Fruit fly (Drosophila melanogaster) Kc167 (cell line): ENCODE data around the gene COX5BL.

Source experiments
- Myc ChIP-seq: fragments of >200 bp; optimal IDR thresholded peaks from 2 replicates; lab custom pipeline; 2017; ENCODE audit warnings: missing external identifiers
- psq ChIP-seq: fragments of >200 bp; optimal IDR thresholded peaks from 2 replicates; lab custom pipeline; 2017; ENCODE audit warnings: missing external identifiers
- ttk ChIP-seq: sonication (Bioruptor generic); optimal IDR thresholded peaks from 2 replicates; lab custom pipeline; 2017; ENCODE audit warnings: missing external identifiers

DNA sequence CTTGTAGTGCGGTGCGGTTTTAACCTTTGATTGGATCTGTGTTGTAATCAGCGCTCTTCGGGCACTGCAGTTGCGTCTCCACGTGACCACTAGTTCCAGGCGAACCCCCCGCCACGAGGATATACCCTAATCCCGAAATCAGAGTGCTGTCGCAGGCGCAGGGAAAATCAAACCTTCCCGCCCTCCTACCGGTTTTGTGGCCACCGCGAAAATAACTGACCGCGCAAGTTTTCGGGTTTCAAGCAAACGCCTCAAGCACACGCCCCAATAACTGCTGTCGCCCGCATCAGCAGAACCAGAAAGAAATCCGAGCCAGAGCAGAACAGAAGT is 3.1 kb downstream of the COX5BL start:
- no peak for TF ChIP-seq psq (lab: Kevin White, UChicago)
- TF ChIP-seq Myc (lab: Kevin White, UChicago), result no peak
- TF ChIP-seq ttk, result no peak
